Fruit fly (Drosophila melanogaster) whole organism, wandering third instar larva: Measurements from ENCODE around the gene rho.

Experiments
- Abd-B ChIP-seq: fragments of >200 bp; optimal IDR thresholded peaks from 2 replicates; lab custom pipeline; 2017; ENCODE audit warnings: missing biosample characterization, missing genetic modification characterization
- CG32264 ChIP-seq: fragments of 200-800 bp; sonication (Bioruptor generic); optimal IDR thresholded peaks from 2 replicates; lab custom pipeline; 2016; ENCODE audit warnings: missing biosample characterization, missing genetic modification characterization
- CG9705 ChIP-seq: fragments of 200-800 bp; sonication (Bioruptor generic); optimal IDR thresholded peaks from 2 replicates; lab custom pipeline; 2018; ENCODE audit warnings: missing biosample characterization, mild to moderate bottlenecking, missing genetic modification characterization
- CrebA ChIP-seq: fragments of 200-800 bp; sonication (Bioruptor generic); optimal IDR thresholded peaks from 2 replicates; lab custom pipeline; 2016; ENCODE audit warnings: missing biosample characterization, mild to moderate bottlenecking, missing genetic modification characterization, borderline replicate concordance
- Dfd ChIP-seq: fragments of >200 bp; optimal IDR thresholded peaks from 2 replicates; lab custom pipeline; 2017; ENCODE audit warnings: missing biosample characterization, missing genetic modification characterization
- Dif ChIP-seq: fragments of 200-275, 200-300 bp; sonication (Bioruptor generic); optimal IDR thresholded peaks from 2 replicates; lab custom pipeline; 2018; ENCODE audit warnings: missing biosample characterization, missing genetic modification characterization; ENCODE audit not compliant: partially characterized antibody
- GATAd ChIP-seq: sonication (Bioruptor generic); optimal IDR thresholded peaks from 2 replicates; lab custom pipeline; 2016; ENCODE audit warnings: missing biosample characterization, missing genetic modification characterization
- HLH106 ChIP-seq: fragments of 200-800 bp; optimal IDR thresholded peaks from 3 replicates; lab custom pipeline; 2019; ENCODE audit warnings: missing biosample characterization, mild to moderate bottlenecking, missing genetic modification characterization, moderate library complexity
- Hnf4 ChIP-seq: fragments of 200-800 bp; sonication (Bioruptor generic); optimal IDR thresholded peaks from 2 replicates; lab custom pipeline; 2016; ENCODE audit warnings: missing biosample characterization, mild to moderate bottlenecking, missing genetic modification characterization
- Hr78 ChIP-seq: fragments of >200 bp; optimal IDR thresholded peaks from 2 replicates; lab custom pipeline; 2017; ENCODE audit warnings: missing biosample characterization, missing genetic modification characterization
- Hr83 ChIP-seq: fragments of 200-300 bp; sonication (Bioruptor generic); optimal IDR thresholded peaks from 2 replicates; lab custom pipeline; 2016; ENCODE audit warnings: missing biosample characterization, mild to moderate bottlenecking, missing genetic modification characterization, moderate library complexity; ENCODE audit not compliant: poor library complexity, severe bottlenecking
- Jra ChIP-seq: sonication (Bioruptor generic); optimal IDR thresholded peaks from 2 replicates; lab custom pipeline; 2016; ENCODE audit warnings: missing biosample characterization, missing genetic modification characterization
- Mio ChIP-seq: sonication (Bioruptor generic); optimal IDR thresholded peaks from 2 replicates; lab custom pipeline; 2016; ENCODE audit warnings: missing biosample characterization, missing genetic modification characterization
- Myc ChIP-seq: fragments of >200 bp; optimal IDR thresholded peaks from 2 replicates; lab custom pipeline; 2017
- N ChIP-seq: fragments of >200 bp; optimal IDR thresholded peaks from 2 replicates; lab custom pipeline; 2018; ENCODE audit warnings: missing biosample characterization, missing external identifiers, missing genetic modification characterization
- OdsH ChIP-seq: fragments of 200-800 bp; sonication (Bioruptor generic); optimal IDR thresholded peaks from 2 replicates; lab custom pipeline; 2016; ENCODE audit warnings: missing biosample characterization, mild to moderate bottlenecking, missing genetic modification characterization
- Rel ChIP-seq, 2 experiments: fragments of 200-800 bp; sonication (Bioruptor generic) in 1 of 2; optimal IDR thresholded peaks; 2 replicates in 1 of 2; 3 replicates in 1 of 2; lab custom pipeline; 2016 to 2019; ENCODE audit warnings: mild to moderate bottlenecking in 2 of 2, missing biosample characterization in 2 of 2, missing genetic modification characterization in 2 of 2, moderate library complexity in 1 of 2
- Sp1 ChIP-seq: fragments of 200-800 bp; sonication (Bioruptor generic); optimal IDR thresholded peaks from 3 replicates; lab custom pipeline; 2019; ENCODE audit warnings: missing biosample characterization, mild to moderate bottlenecking, missing genetic modification characterization, moderate library complexity
- Vsx2 ChIP-seq: fragments of 200-300, 225-300 bp; sonication (Bioruptor generic); optimal IDR thresholded peaks from 2 replicates; lab custom pipeline; 2018; ENCODE audit warnings: missing biosample characterization, missing genetic modification characterization; ENCODE audit not compliant: partially characterized antibody
- br ChIP-seq: fragments of 200-800 bp; sonication (Bioruptor generic); optimal IDR thresholded peaks from 2 replicates; lab custom pipeline; 2016; ENCODE audit warnings: missing biosample characterization, missing genetic modification characterization
- brk ChIP-seq: fragments of 200-800 bp; sonication (Bioruptor generic); optimal IDR thresholded peaks from 2 replicates; lab custom pipeline; 2016; ENCODE audit warnings: missing biosample characterization, mild to moderate bottlenecking, missing genetic modification characterization
- dl ChIP-seq, 2 experiments: fragments of 175-275, 200-275 bp in 1 of 2; fragments of 200-275 bp in 1 of 2; sonication (Bioruptor generic); optimal IDR thresholded peaks; lab custom pipeline; 2018; ENCODE audit warnings: mild to moderate bottlenecking in 2 of 2, missing biosample characterization in 2 of 2, missing genetic modification characterization in 2 of 2, moderate library complexity in 2 of 2; ENCODE audit not compliant: partially characterized antibody in 2 of 2, insufficient read depth in 1 of 2
- dmrt93B ChIP-seq: fragments of 200-800 bp; sonication (Bioruptor generic); optimal IDR thresholded peaks from 2 replicates; lab custom pipeline; 2018; ENCODE audit warnings: missing biosample characterization, mild to moderate bottlenecking, missing genetic modification characterization
- dsf ChIP-seq: sonication (Bioruptor generic); optimal IDR thresholded peaks from 2 replicates; lab custom pipeline; 2016; ENCODE audit warnings: missing biosample characterization, missing genetic modification characterization, borderline replicate concordance
- ey ChIP-seq: fragments of 200-800 bp; sonication (Bioruptor generic); optimal IDR thresholded peaks from 2 replicates; lab custom pipeline; 2016; ENCODE audit warnings: missing biosample characterization, missing genetic modification characterization
- foxo ChIP-seq, 2 experiments: fragments of 200-800 bp; sonication (Bioruptor generic); optimal IDR thresholded peaks; 2 replicates in 1 of 2; 3 replicates in 1 of 2; lab custom pipeline; 2016 to 2017; ENCODE audit warnings: missing biosample characterization in 2 of 2, missing genetic modification characterization in 2 of 2
- fru ChIP-seq: fragments of 200-800 bp; sonication (Bioruptor generic); optimal IDR thresholded peaks from 3 replicates; lab custom pipeline; 2016; ENCODE audit warnings: missing biosample characterization, mild to moderate bottlenecking, missing genetic modification characterization
- h ChIP-seq: fragments of 200-800 bp; sonication (Bioruptor generic); optimal IDR thresholded peaks from 3 replicates; lab custom pipeline; 2016; ENCODE audit warnings: missing biosample characterization, mild to moderate bottlenecking, missing genetic modification characterization
- jim ChIP-seq: fragments of 175-275, 200-325 bp; sonication (Bioruptor generic); optimal IDR thresholded peaks from 2 replicates; lab custom pipeline; 2016; ENCODE audit warnings: missing biosample characterization, mild to moderate bottlenecking, missing genetic modification characterization
- lola ChIP-seq: fragments of >200 bp; optimal IDR thresholded peaks from 2 replicates; lab custom pipeline; 2017; ENCODE audit warnings: missing biosample characterization, missing genetic modification characterization
- pan ChIP-seq: fragments of >200 bp; optimal IDR thresholded peaks from 2 replicates; lab custom pipeline; 2017
- psq ChIP-seq: fragments of 200-800 bp; sonication (Bioruptor generic); optimal IDR thresholded peaks from 3 replicates; lab custom pipeline; 2017; ENCODE audit warnings: missing biosample characterization, mild to moderate bottlenecking, missing genetic modification characterization, moderate library complexity
- rgr ChIP-seq: fragments of 200-800 bp; sonication (Bioruptor generic); optimal IDR thresholded peaks from 3 replicates; lab custom pipeline; 2016; ENCODE audit warnings: missing biosample characterization, mild to moderate bottlenecking, missing genetic modification characterization
- sage ChIP-seq: fragments of 200-800 bp; sonication (Bioruptor generic); optimal IDR thresholded peaks from 2 replicates; lab custom pipeline; 2016; ENCODE audit warnings: missing biosample characterization, mild to moderate bottlenecking, missing genetic modification characterization
- sv ChIP-seq: fragments of 200-800 bp; sonication (Bioruptor generic); optimal IDR thresholded peaks from 3 replicates; lab custom pipeline; 2016; ENCODE audit warnings: missing biosample characterization, missing genetic modification characterization
- tai ChIP-seq: sonication (Bioruptor generic); optimal IDR thresholded peaks from 2 replicates; lab custom pipeline; 2016; ENCODE audit warnings: missing biosample characterization, missing genetic modification characterization
- usp ChIP-seq: fragments of >200 bp; optimal IDR thresholded peaks from 2 replicates; lab custom pipeline; 2017; ENCODE audit warnings: missing biosample characterization, missing genetic modification characterization
- woc ChIP-seq: sonication (Bioruptor generic); optimal IDR thresholded peaks from 2 replicates; lab custom pipeline; 2016; ENCODE audit warnings: missing biosample characterization, mild to moderate bottlenecking, missing genetic modification characterization

The rho gene

DNA sequence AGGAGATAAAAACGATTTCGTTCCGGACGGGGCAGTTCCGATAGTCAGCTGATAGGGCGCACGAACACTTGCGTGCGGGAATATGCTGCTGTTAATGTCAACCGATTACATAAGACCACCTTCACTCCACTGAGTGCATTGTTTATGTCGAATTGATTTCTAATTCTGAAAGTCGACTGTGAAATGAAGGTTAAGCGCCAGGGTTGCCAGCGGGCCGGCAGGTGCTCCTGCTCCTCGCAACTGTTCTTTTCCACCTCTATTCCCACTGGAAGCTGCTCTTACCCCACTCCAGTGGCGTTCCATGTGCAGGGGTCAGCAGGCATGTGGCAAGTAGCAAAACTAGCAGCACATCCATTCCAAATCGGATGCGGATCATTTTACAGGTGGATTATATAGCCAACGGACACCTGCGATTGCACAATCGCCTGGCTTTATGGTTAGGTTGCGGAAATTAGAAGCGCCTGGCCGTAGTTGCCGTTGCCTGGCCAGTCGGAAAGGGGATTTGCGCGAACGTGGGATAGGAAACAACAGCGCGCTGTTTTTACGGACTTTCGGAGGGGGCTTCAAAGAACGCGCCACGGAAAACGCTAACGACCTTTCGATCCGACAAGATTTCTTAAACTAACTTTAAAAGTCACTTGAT, 53.1 kb downstream of the rho start, which contains the start of gene cue:
cue (minus strand) TSS at position 641 of the 643 bp plus-strand sequence.
- TF ChIP-seq h (GFP tag; lab: Kevin White, UChicago) (peak; percentile 29), usp (no peak)
- TF ChIP-seq, all 38 proteins: peak for 1

DNA sequence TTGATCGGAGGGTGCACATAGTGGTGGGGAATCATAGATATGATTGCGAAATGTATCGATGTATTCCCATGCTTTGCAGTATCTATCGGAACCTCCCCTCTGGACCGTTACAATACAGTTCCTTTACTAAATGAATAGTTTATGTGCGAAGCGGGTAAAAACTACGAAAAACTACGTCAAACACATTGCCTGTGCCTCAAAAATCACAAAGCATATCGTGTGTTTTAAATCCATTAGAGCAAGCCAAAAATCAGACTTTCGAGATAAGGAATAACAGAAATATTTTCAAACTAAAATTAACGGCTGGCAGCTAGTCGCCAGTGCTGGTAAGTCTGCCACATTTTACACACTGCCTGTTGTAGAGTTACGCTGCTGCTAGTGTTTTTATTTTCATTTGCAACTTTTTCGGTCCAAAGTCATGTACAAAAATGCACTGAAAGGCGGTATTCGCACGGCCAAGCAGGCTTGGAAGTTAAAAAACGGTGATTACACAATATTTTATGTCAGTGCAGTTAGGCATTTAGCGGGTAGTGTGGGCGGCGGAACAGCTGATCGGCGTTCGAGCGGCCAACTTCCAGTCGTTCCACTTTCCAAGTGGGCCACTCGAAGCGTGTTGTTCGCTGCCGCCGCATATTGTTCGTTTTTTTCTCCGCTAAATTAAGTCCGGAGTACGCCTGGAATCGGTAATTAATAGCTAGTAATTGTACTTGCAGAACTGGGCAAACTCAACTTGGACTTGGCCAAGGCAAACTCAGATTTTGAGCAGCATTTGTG, 53.9 kb downstream of the rho start:
- TF ChIP-seq sv (GFP tag; lab: Kevin White, UChicago) (peak; percentile 73), Rel (GFP tag; optimal IDR thresholded peaks at IDR 0.05; lab: Kevin White, UChicago) (no peak), Rel (tag; optimal IDR thresholded peaks at IDR 0.05; lab: Kevin White, UChicago) (peak; percentile 9), woc (GFP tag; lab: Kevin White, UChicago) (peak; percentile 45), Sp1 (GFP tag; lab: Kevin White, UChicago) (peak; percentile 48), br (GFP tag; lab: Kevin White, UChicago) (peak; percentile 80), foxo (GFP tag; optimal IDR thresholded peaks at IDR 0.05; lab: Kevin White, UChicago) (peak in 1 of 2 experiments; percentile 83), OdsH (peak; percentile 81), Hnf4 (no peak), usp (no peak), Hr78 (GFP tag; lab: Kevin White, UChicago) (no peak), Myc (lab: Kevin White, UChicago) (peak; percentile 21), h (GFP tag; lab: Kevin White, UChicago) (peak; percentile 81), GATAd (GFP tag; lab: Kevin White, UChicago) (peak; percentile 51), tai (GFP tag; lab: Kevin White, UChicago) (no peak), dsf (GFP tag; lab: Kevin White, UChicago) (no peak), lola (GFP tag; lab: Kevin White, UChicago) (no peak), CG32264 (peak; percentile 44), rgr (peak; percentile 87), jim (GFP tag; lab: Kevin White, UChicago) (no peak), Hr83 (GFP tag; lab: Kevin White, UChicago) (peak; percentile 71), dmrt93B (peak; percentile 30), N (GFP tag; lab: Kevin White, UChicago) (no peak), Dif (GFP tag; lab: Kevin White, UChicago) (peak; percentile 12), CrebA (GFP tag; lab: Kevin White, UChicago) (no peak), Jra (GFP tag; lab: Kevin White, UChicago) (peak; percentile 81), psq (GFP tag; lab: Kevin White, UChicago) (peak; percentile 62), Vsx2 (no peak), pan (lab: Kevin White, UChicago) (no peak), dl (GFP tag; optimal IDR thresholded peaks at IDR 0.05; lab: Kevin White, UChicago; ENCODE audit: insufficient read depth in 1 of 2, partially characterized antibody in 2 of 2) (no peak), sage (GFP tag; lab: Kevin White, UChicago) (no peak), fru (GFP tag; lab: Kevin White, UChicago) (peak; percentile 76), ey (GFP tag; lab: Kevin White, UChicago) (peak; percentile 76), Mio (peak; percentile 40), Abd-B (GFP tag; lab: Kevin White, UChicago) (no peak), Dfd (GFP tag; lab: Kevin White, UChicago) (no peak), HLH106 (tag; lab: Kevin White, UChicago) (peak; percentile 36), brk (GFP tag; lab: Kevin White, UChicago) (no peak), CG9705 (GFP tag; lab: Kevin White, UChicago) (peak; percentile 4)
- TF ChIP-seq, all 38 proteins: peak for 22
